Worm (Caenorhabditis elegans): ENCODE data around the gene F58A4.1.

DNA sequence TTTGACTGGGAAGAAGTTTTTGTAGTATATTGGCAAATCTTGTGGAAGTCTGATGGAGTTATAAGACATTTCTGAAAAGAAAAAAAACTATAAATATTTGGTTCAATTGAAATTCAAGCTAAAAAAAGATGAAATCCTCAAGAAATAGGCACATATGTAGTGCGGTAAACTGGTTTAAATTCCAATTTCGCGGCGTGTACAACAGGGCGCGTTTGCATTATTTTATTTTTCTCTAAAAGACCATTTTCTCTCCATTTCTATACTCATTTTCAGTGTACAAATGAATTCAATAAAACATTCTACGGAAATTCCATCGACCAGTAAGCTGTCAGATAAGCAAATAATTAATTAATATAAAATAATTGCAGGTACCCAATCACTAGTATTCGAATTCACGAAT, 15.9 kb downstream of the F58A4.1 start, which contains the start of the genes pri-1 and F58A4.6:
- TF ChIP-seq pes-1 (GFP tag; IDR thresholded peaks at IDR 0.05) (no peak), scrt-1 (GFP tag; IDR thresholded peaks at IDR 0.05) (no peak)

All from whole organism, early embryonic.